Fruit fly (Drosophila melanogaster) Kc167 (cell line): ENCODE measurements around the gene ssp6.

ENCODE experiments used
- Myc ChIP-seq: fragments of >200 bp; optimal IDR thresholded peaks from 2 replicates; lab custom pipeline; 2017; ENCODE audit warnings: missing external identifiers
- Sin3A ChIP-seq: fragments of >200 bp; optimal IDR thresholded peaks from 2 replicates; lab custom pipeline; 2018; ENCODE audit warnings: missing external identifiers
- h ChIP-seq: fragments of >200 bp; optimal IDR thresholded peaks from 3 replicates; lab custom pipeline; 2018; ENCODE audit warnings: missing external identifiers
- insv ChIP-seq: fragments of >200 bp; optimal IDR thresholded peaks from 3 replicates; lab custom pipeline; 2018; ENCODE audit warnings: missing external identifiers
- psq ChIP-seq: fragments of >200 bp; optimal IDR thresholded peaks from 2 replicates; lab custom pipeline; 2017; ENCODE audit warnings: missing external identifiers
- ttk ChIP-seq: sonication (Bioruptor generic); optimal IDR thresholded peaks from 2 replicates; lab custom pipeline; 2017; ENCODE audit warnings: missing external identifiers

- TF ChIP-seq h (lab: Kevin White, UChicago) (no peak), ttk (no peak), Sin3A (lab: Kevin White, UChicago) (no peak), psq (lab: Kevin White, UChicago) (no peak), insv (lab: Kevin White, UChicago) (no peak), Myc (lab: Kevin White, UChicago) (no peak)
These were observed 55.5 kb downstream of the ssp6 start, which contains the start of gene Cpr65Au for dm6 chr3L:6132009-6132408.
